Fruit fly (Drosophila melanogaster): ENCODE results near the gene CG16721.

The CG16721 gene

DNA sequence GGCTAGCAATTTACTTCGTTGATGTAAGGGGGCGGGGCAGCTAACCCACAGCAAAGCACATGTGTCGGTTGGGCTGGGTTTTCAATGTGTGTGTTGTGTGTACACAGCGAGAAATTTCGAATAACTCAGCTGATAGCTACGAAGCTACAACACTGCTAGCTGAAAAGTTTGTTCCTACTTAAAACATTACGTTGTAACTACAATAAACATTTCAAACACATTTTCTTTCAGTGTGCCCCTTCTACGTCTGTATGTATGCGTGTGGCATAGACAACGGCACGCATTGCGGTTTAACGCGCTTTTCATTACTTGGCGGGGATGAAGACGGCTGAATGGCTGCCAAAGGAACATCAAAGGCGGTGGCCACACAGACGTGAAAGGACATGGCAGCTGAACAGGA, 32.1 kb upstream of the CG16721 start (continued):
- TF ChIP-seq CG14441 (GFP tag; IDR thresholded peaks at IDR 0.05) = 0 out of 2 replicates have a peak, but pooled peaks have one; percentile 15
- TF ChIP-seq lilli (GFP tag; optimal IDR thresholded peaks at IDR 0.05) = peak; percentile 35
- TF ChIP-seq CG4707 (GFP tag; optimal IDR thresholded peaks at IDR 0.05) = no peak
- TF ChIP-seq CG17359 (tag; optimal IDR thresholded peaks at IDR 0.05) = peak; percentile 36
- peak; percentile 58; the same call in 2 of the 3 replicates for TF ChIP-seq dysf (GFP tag; IDR thresholded peaks at IDR 0.05)
- peak; percentile 69; the same call in 1 of the 2 replicates for TF ChIP-seq slbo (GFP tag; IDR thresholded peaks at IDR 0.05)
- no peak for TF ChIP-seq Trl (optimal IDR thresholded peaks at IDR 0.05)
- no peak for TF ChIP-seq Trl (GFP tag; optimal IDR thresholded peaks at IDR 0.05)
- peak; percentile 45 for TF ChIP-seq CG32532 (GFP tag; IDR thresholded peaks at IDR 0.05)
- no peak for TF ChIP-seq Jarid2 (GFP tag; optimal IDR thresholded peaks at IDR 0.05)
- TF ChIP-seq CG4404 (GFP tag; IDR thresholded peaks at IDR 0.05) = no peak
- TF ChIP-seq CG1792 (GFP tag; optimal IDR thresholded peaks at IDR 0.05) = no peak
- no peak for TF ChIP-seq aop (GFP tag; IDR thresholded peaks at IDR 0.05)
- TF ChIP-seq nerfin-1 (tag; optimal IDR thresholded peaks at IDR 0.05) = no peak
- TF ChIP-seq Scr (GFP tag; IDR thresholded peaks at IDR 0.05; ENCODE audit: partially characterized antibody) = no peak
- peak; percentile 36 for TF ChIP-seq CG15269 (tag; optimal IDR thresholded peaks at IDR 0.05)
- no peak for TF ChIP-seq gsb-n (tag; optimal IDR thresholded peaks at IDR 0.05)
- TF ChIP-seq unpg (GFP tag; optimal IDR thresholded peaks at IDR 0.05) = peak; percentile 5
- peak; percentile 25 for TF ChIP-seq cwo (GFP tag; optimal IDR thresholded peaks at IDR 0.05)
- TF ChIP-seq Optix (GFP tag; IDR thresholded peaks at IDR 0.05) = peak; percentile 34; the same call in 2 of the 3 replicates
- peak; percentile 24 for TF ChIP-seq Hand (GFP tag; optimal IDR thresholded peaks at IDR 0.05)
- peak; percentile 38 for TF ChIP-seq gem (tag; optimal IDR thresholded peaks at IDR 0.05)
- peak; percentile 54 for TF ChIP-seq CG1603 (tag; optimal IDR thresholded peaks at IDR 0.05)
- 0 out of 2 replicates have a peak, but pooled peaks have one; percentile 25 for TF ChIP-seq CG11085 (GFP tag; IDR thresholded peaks at IDR 0.05)
- peak; percentile 36 for TF ChIP-seq Meics (GFP tag; optimal IDR thresholded peaks at IDR 0.05)
- peak; percentile 64 for TF ChIP-seq row (GFP tag; IDR thresholded peaks at IDR 0.05)

- TF ChIP-seq CG2678 (tag; optimal IDR thresholded peaks at IDR 0.05) = peak; percentile 47
- no peak for TF ChIP-seq Neu2 (GFP tag; optimal IDR thresholded peaks at IDR 0.05; ENCODE audit: borderline replicate concordance)
- peak; percentile 6 for TF ChIP-seq Xbp1 (GFP tag; optimal IDR thresholded peaks at IDR 0.05)
- TF ChIP-seq Hr78 (GFP tag; optimal IDR thresholded peaks at IDR 0.05) = no peak
- no peak for TF ChIP-seq hth (optimal IDR thresholded peaks at IDR 0.05)
- no peak for TF ChIP-seq Bgb (GFP tag; IDR thresholded peaks at IDR 0.05; ENCODE audit: partially characterized antibody)
- TF ChIP-seq ap (GFP tag; IDR thresholded peaks at IDR 0.05) = no peak
- peak; percentile 16 for TF ChIP-seq cwo (GFP tag; optimal IDR thresholded peaks at IDR 0.05)
- no peak for TF ChIP-seq CG3163 (GFP tag; optimal IDR thresholded peaks at IDR 0.05)
- peak in 1 of 2 experiments; percentile 9 for TF ChIP-seq Hr51 (GFP tag; optimal IDR thresholded peaks at IDR 0.05)
- TF ChIP-seq zfh1 (GFP tag; IDR thresholded peaks at IDR 0.05) = peak; percentile 7; the same call in 1 of the 3 replicates
- no peak for TF ChIP-seq Vsx1 (GFP tag; optimal IDR thresholded peaks at IDR 0.05)
- TF ChIP-seq lab (GFP tag; optimal IDR thresholded peaks at IDR 0.05) = peak; percentile 48
- TF ChIP-seq CG7928 (GFP tag; optimal IDR thresholded peaks at IDR 0.05) = no peak
- no peak for TF ChIP-seq prd (optimal IDR thresholded peaks at IDR 0.05)
- peak; percentile 50; the same call in 2 of the 3 replicates for TF ChIP-seq prd (GFP tag; IDR thresholded peaks at IDR 0.05)
- peak; percentile 27 for TF ChIP-seq grau (tag; optimal IDR thresholded peaks at IDR 0.05)
- peak; percentile 14 for TF ChIP-seq fd96Cb (tag; optimal IDR thresholded peaks at IDR 0.05)
- TF ChIP-seq CG18599 (GFP tag; optimal IDR thresholded peaks at IDR 0.05) = peak; percentile 50
- TF ChIP-seq CG2712 (tag; optimal IDR thresholded peaks at IDR 0.05) = peak; percentile 30
- no peak for TF ChIP-seq gsb (GFP tag; IDR thresholded peaks at IDR 0.05)
- TF ChIP-seq row (GFP tag; IDR thresholded peaks at IDR 0.05) = peak; percentile 54
- no peak for TF ChIP-seq CG11456 (GFP tag; IDR thresholded peaks at IDR 0.05)
- TF ChIP-seq slbo (GFP tag; IDR thresholded peaks at IDR 0.05) = peak; percentile 38; the same call in 1 of the 2 replicates
- TF ChIP-seq Meics (GFP tag; optimal IDR thresholded peaks at IDR 0.05) = peak; percentile 3
- peak; percentile 0 for TF ChIP-seq CG15514 (GFP tag; optimal IDR thresholded peaks at IDR 0.05)
- peak; percentile 2 for TF ChIP-seq CG14710 (tag; optimal IDR thresholded peaks at IDR 0.05)
- TF ChIP-seq NFAT (GFP tag; IDR thresholded peaks at IDR 0.05) = no peak
These were observed 27.0 kb upstream of the CG16721 start for dm6 chrX:5852677-5853076.
